Worm (Caenorhabditis elegans) whole organism, L4/young adult: ENCODE measurements around the gene C45G9.10.

Experiments used
- W03F9.2 ChIP-seq: fragments of 150-350 bp; optimal IDR thresholded peaks from 2 replicates; lab custom pipeline; 2014; ENCODE audit warnings: missing biosample characterization, missing genetic modification characterization
- dao-5 ChIP-seq: sonication (generic microtip); optimal IDR thresholded peaks from 2 replicates; lab custom pipeline; 2016; ENCODE audit warnings: missing genotype, missing genetic modification characterization, moderate library complexity, missing compliant biosample characterization
- him-1 ChIP-seq: sonication (generic microtip); optimal IDR thresholded peaks from 2 replicates; lab custom pipeline; 2016; ENCODE audit warnings: missing genotype, missing genetic modification reagents, missing genetic modification characterization, missing compliant biosample characterization

ce11 chrIII:5044709-5045108 lies 17.0 kb downstream of the C45G9.10 start, which contains the start of gene C45G9.14:
- TF ChIP-seq dao-5 (tag; lab: Kevin White, UChicago) (no peak), W03F9.2 (no peak), him-1 (no peak)
